Worm (Caenorhabditis elegans) whole organism, late embryonic: ENCODE data around the gene C38D4.10.

Source experiments
- C08G9.2 ChIP-seq: sonication (generic microtip); optimal IDR thresholded peaks from 2 replicates; lab custom pipeline; 2016; ENCODE audit warnings: mild to moderate bottlenecking, missing genetic modification characterization, moderate library complexity, missing compliant biosample characterization
- C38D4.7 ChIP-seq: fragments of 200-800 bp; sonication (Bioruptor generic); optimal IDR thresholded peaks from 2 replicates; lab custom pipeline; 2018; ENCODE audit warnings: mild to moderate bottlenecking, missing genetic modification characterization, moderate library complexity, missing compliant biosample characterization
- F13H6.1 ChIP-seq: sonication (generic microtip); optimal IDR thresholded peaks from 2 replicates; lab custom pipeline; 2016; ENCODE audit warnings: missing genetic modification characterization, missing compliant biosample characterization
- Y22D7AL.16 ChIP-seq: sonication (generic microtip); optimal IDR thresholded peaks from 2 replicates; lab custom pipeline; 2016; ENCODE audit warnings: missing genetic modification characterization, missing compliant biosample characterization
- ama-1 ChIP-seq: fragments of 150-350 bp; optimal IDR thresholded peaks from 2 replicates; lab custom pipeline; 2014
- ceh-14 ChIP-seq: sonication (generic microtip); optimal IDR thresholded peaks from 2 replicates; lab custom pipeline; 2016; ENCODE audit warnings: missing genotype, missing genetic modification characterization, missing compliant biosample characterization
- ceh-18 ChIP-seq: sonication (generic microtip); optimal IDR thresholded peaks from 2 replicates; lab custom pipeline; 2016; ENCODE audit warnings: missing genetic modification characterization, missing compliant biosample characterization
- ceh-2 ChIP-seq: sonication (generic microtip); optimal IDR thresholded peaks from 2 replicates; lab custom pipeline; 2016; ENCODE audit warnings: missing genotype, missing genetic modification characterization, missing compliant biosample characterization
- ceh-31 ChIP-seq: sonication (generic microtip); optimal IDR thresholded peaks from 2 replicates; lab custom pipeline; 2016; ENCODE audit warnings: missing genetic modification characterization, missing compliant biosample characterization
- ceh-34 ChIP-seq: sonication (generic microtip); optimal IDR thresholded peaks from 2 replicates; lab custom pipeline; 2016; ENCODE audit warnings: mild to moderate bottlenecking, missing genetic modification characterization, missing compliant biosample characterization
- ceh-48 ChIP-seq: sonication (generic microtip); optimal IDR thresholded peaks from 2 replicates; lab custom pipeline; 2016; ENCODE audit warnings: missing genetic modification characterization, inconsistent platforms, missing compliant biosample characterization
- che-1 ChIP-seq: sonication (generic microtip); optimal IDR thresholded peaks from 2 replicates; lab custom pipeline; 2016; ENCODE audit warnings: mild to moderate bottlenecking, missing genetic modification characterization, missing compliant biosample characterization
- dve-1 ChIP-seq: sonication (generic microtip); optimal IDR thresholded peaks from 2 replicates; lab custom pipeline; 2017; ENCODE audit warnings: antibody characterized with exemption, mild to moderate bottlenecking, missing genetic modification characterization, missing compliant biosample characterization
- elt-2 ChIP-seq: sonication (generic microtip); optimal IDR thresholded peaks from 2 replicates; lab custom pipeline; 2016; ENCODE audit warnings: missing genetic modification reagents, missing genetic modification characterization, missing compliant biosample characterization
- ets-4 ChIP-seq: sonication (generic microtip); optimal IDR thresholded peaks from 2 replicates; lab custom pipeline; 2016; ENCODE audit warnings: missing genetic modification characterization, missing compliant biosample characterization
- fkh-10 ChIP-seq: fragments of 150-350 bp; optimal IDR thresholded peaks from 2 replicates; lab custom pipeline; 2014; ENCODE audit warnings: missing biosample characterization, missing genetic modification reagents, missing genetic modification characterization
- fkh-6 ChIP-seq: sonication (generic microtip); optimal IDR thresholded peaks from 2 replicates; lab custom pipeline; 2016; ENCODE audit warnings: missing genetic modification characterization, missing compliant biosample characterization
- hlh-30 ChIP-seq: sonication (generic microtip); optimal IDR thresholded peaks from 2 replicates; lab custom pipeline; 2017; ENCODE audit warnings: antibody characterized with exemption, missing genetic modification characterization, missing compliant biosample characterization; ENCODE audit not compliant: insufficient read depth
- hlh-8 ChIP-seq: sonication (generic microtip); optimal IDR thresholded peaks from 2 replicates; lab custom pipeline; 2016; ENCODE audit warnings: missing genotype, missing genetic modification characterization, missing compliant biosample characterization
- mec-3 ChIP-seq: sonication (generic microtip); optimal IDR thresholded peaks from 2 replicates; lab custom pipeline; 2016; ENCODE audit warnings: borderline replicate concordance, missing genetic modification characterization, missing compliant biosample characterization
- nfya-1 ChIP-seq: sonication (generic microtip); optimal IDR thresholded peaks from 2 replicates; lab custom pipeline; 2017; ENCODE audit warnings: missing genetic modification characterization, mild to moderate bottlenecking, missing compliant biosample characterization, antibody characterized with exemption, moderate library complexity
- pag-3 ChIP-seq: sonication (generic microtip); optimal IDR thresholded peaks from 2 replicates; lab custom pipeline; 2016; ENCODE audit warnings: missing compliant biosample characterization, missing genetic modification characterization, borderline replicate concordance
- pat-9 ChIP-seq: fragments of 200-800 bp; sonication (Bioruptor generic); optimal IDR thresholded peaks from 2 replicates; lab custom pipeline; 2018; ENCODE audit warnings: mild to moderate bottlenecking, missing genetic modification characterization, moderate library complexity, missing compliant biosample characterization
- pax-1 ChIP-seq: fragments of 150-350 bp; optimal IDR thresholded peaks from 2 replicates; lab custom pipeline; 2014; ENCODE audit warnings: missing biosample characterization, missing genetic modification characterization
- pha-4 ChIP-seq: fragments of 150-350 bp; optimal IDR thresholded peaks from 2 replicates; lab custom pipeline; 2018; ENCODE audit warnings: missing biosample characterization, missing genetic modification reagents, missing genetic modification characterization
- ref-2 ChIP-seq: sonication (generic microtip); optimal IDR thresholded peaks from 2 replicates; lab custom pipeline; 2016; ENCODE audit warnings: missing genetic modification characterization, missing compliant biosample characterization
- rnt-1 ChIP-seq: sonication (generic microtip); optimal IDR thresholded peaks from 2 replicates; lab custom pipeline; 2016; ENCODE audit warnings: missing genetic modification characterization, missing compliant biosample characterization
- sox-2 ChIP-seq: fragments of 200-800 bp; sonication (Bioruptor generic); IDR thresholded peaks from 2 replicates; pipeline ENCODE4 v1.3.6; 2022; ENCODE audit warnings: missing genetic modification reagents, missing genetic modification characterization, missing compliant biosample characterization
- syd-9 ChIP-seq: sonication (generic microtip); optimal IDR thresholded peaks from 2 replicates; lab custom pipeline; 2016; ENCODE audit warnings: mild to moderate bottlenecking, missing genetic modification characterization, moderate library complexity, missing compliant biosample characterization
- tbx-2 ChIP-seq: sonication (generic microtip); optimal IDR thresholded peaks from 2 replicates; lab custom pipeline; 2016; ENCODE audit warnings: missing genetic modification characterization, missing compliant biosample characterization
- tbx-7 ChIP-seq: sonication (generic microtip); optimal IDR thresholded peaks from 2 replicates; lab custom pipeline; 2016; ENCODE audit warnings: missing genotype, missing genetic modification characterization, missing compliant biosample characterization
- unc-3 ChIP-seq, 2 experiments: fragments of 200-800 bp in 1 of 2; sonication (Bioruptor generic) in 1 of 2; sonication (generic microtip) in 1 of 2; conservative IDR thresholded peaks in 1 of 2; optimal IDR thresholded peaks in 1 of 2; 2 replicates each; pipeline versions ENCODE4 v1.3.6 to Lab custom; 2016 to 2022; ENCODE audit warnings: missing compliant biosample characterization in 2 of 2, missing genetic modification characterization in 2 of 2, missing genetic modification reagents in 1 of 2
- unc-42 ChIP-seq: sonication (generic microtip); optimal IDR thresholded peaks from 2 replicates; lab custom pipeline; 2016; ENCODE audit warnings: missing genotype, missing genetic modification characterization, missing compliant biosample characterization
- unc-55 ChIP-seq: sonication (generic microtip); optimal IDR thresholded peaks from 2 replicates; lab custom pipeline; 2017; ENCODE audit warnings: missing biosample characterization, missing genetic modification reagents, missing genetic modification characterization
- unc-86 ChIP-seq: sonication (generic microtip); optimal IDR thresholded peaks from 2 replicates; lab custom pipeline; 2016; ENCODE audit warnings: missing genetic modification characterization, missing compliant biosample characterization
- zip-5 ChIP-seq: sonication (generic microtip); optimal IDR thresholded peaks from 2 replicates; lab custom pipeline; 2016; ENCODE audit warnings: missing genetic modification characterization, missing compliant biosample characterization
- ztf-16 ChIP-seq: sonication (generic microtip); optimal IDR thresholded peaks from 2 replicates; lab custom pipeline; 2017; ENCODE audit warnings: missing genetic modification characterization, missing compliant biosample characterization

The C38D4.10 gene

DNA sequence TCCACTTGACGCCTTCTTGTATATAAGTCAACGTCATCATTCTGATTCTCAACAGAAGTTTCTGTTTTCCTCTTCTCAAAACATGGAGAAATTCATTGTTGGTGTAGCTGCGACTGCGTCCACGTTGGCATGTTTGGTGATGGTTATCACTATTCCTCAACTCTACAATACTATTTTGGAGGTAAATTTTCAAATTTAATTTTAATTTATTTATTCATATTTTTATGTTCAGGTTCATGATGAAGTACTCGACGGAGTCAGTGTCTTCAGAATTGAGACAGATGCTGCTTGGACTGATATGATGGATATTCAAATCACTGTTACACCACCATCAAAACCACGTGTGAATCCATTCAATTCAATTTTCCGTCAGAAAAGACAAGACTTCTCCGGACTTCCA lies 34.2 kb upstream of the C38D4.10 start, which contains the start of gene col-89:
col-89 (plus strand) TSS at position 19 of the 400 bp plus-strand sequence.
- TF ChIP-seq hlh-8 (no peak), unc-3 (GFP tag; conservative IDR thresholded peaks at IDR 0.05; lab: Robert Waterston, UW) (no peak), unc-3 (tag; optimal IDR thresholded peaks at IDR 0.05; lab: Kevin White, UChicago) (no peak)
- TF ChIP-seq, all 69 proteins: peak for 0

DNA sequence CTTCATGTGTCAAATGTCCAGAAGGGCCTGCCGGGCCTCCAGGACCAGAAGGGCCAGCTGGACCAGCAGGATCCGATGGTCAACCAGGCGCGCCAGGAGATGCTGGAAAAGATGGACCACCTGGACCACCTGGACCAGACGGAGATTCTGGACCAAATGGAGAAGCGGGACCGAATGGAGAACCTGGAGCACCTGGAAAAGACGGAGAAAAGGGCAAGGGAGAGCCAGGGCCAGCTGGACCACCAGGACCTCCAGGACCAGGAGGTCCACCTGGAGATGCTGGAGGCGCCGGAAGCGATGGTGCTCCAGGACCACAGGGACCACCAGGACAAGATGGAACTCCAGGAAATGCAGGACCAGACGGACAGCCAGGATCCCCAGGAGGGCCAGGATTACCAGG lies 33.7 kb upstream of the C38D4.10 start:
- TF ChIP-seq C08G9.2 (tag; lab: Kevin White, UChicago) (peak; percentile 22), ceh-31 (tag; lab: Kevin White, UChicago) (no peak)

DNA sequence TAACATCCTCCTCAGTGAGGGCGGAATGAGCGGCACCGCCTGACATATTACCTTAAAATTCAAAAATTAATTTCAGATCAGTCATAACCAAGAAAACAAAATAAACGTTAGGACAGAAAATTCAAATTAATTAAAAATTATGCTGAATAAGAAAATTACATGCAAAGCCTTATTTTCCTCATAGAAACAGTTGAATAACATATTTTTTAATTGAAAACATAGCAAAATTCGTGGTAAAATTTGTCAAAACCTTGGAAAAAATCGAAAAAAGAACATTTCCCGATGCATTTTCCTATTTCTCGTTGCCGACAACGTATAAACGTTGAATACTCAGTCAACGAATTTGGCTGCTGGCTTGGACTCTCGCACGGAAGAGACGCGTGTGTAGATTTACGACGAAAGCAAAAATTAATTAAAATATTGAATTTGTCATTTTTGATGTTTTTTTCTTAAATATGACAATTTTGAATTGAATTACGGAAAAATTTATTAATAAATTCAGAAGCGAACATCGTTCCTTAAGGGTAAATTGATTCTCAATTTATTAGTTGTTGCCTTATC lies 28.2 kb upstream of the C38D4.10 start, which contains the start of the genes rps-0 and rbg-3:
rps-0 (minus strand) TSS at position 51 of the 561 bp plus-strand sequence.
rbg-3 (plus strand) TSS at position 424 of the 561 bp plus-strand sequence.
- TF ChIP-seq unc-3 (GFP tag; conservative IDR thresholded peaks at IDR 0.05; lab: Robert Waterston, UW) (no peak), unc-3 (tag; optimal IDR thresholded peaks at IDR 0.05; lab: Kevin White, UChicago) (no peak), ceh-48 (tag; lab: Kevin White, UChicago) (peak; percentile 9), ceh-31 (tag; lab: Kevin White, UChicago) (peak; percentile 75), zip-5 (tag; lab: Kevin White, UChicago) (no peak), unc-55 (GFP tag; lab: Kevin White, UChicago) (peak; percentile 57), ama-1 (lab: Kevin White, UChicago) (no peak), mec-3 (no peak), pat-9 (tag; lab: Kevin White, UChicago) (no peak), ceh-2 (tag; lab: Kevin White, UChicago) (peak; percentile 1), ref-2 (peak; percentile 29), dve-1 (tag; lab: Kevin White, UChicago) (peak; percentile 67), F13H6.1 (tag; lab: Kevin White, UChicago) (no peak), ceh-18 (tag; lab: Kevin White, UChicago) (peak; percentile 68), elt-2 (tag; lab: Kevin White, UChicago) (peak; percentile 33), fkh-6 (tag; lab: Kevin White, UChicago) (no peak), rnt-1 (tag; lab: Kevin White, UChicago) (peak; percentile 21), C08G9.2 (tag; lab: Kevin White, UChicago) (no peak), fkh-10 (no peak), syd-9 (tag; lab: Kevin White, UChicago) (no peak), tbx-2 (peak; percentile 56), Y22D7AL.16 (no peak), nfya-1 (peak; percentile 87), pha-4 (no peak), sox-2 (GFP tag; lab: Robert Waterston, UW) (no peak), ceh-34 (tag; lab: Kevin White, UChicago) (peak; percentile 22), tbx-7 (tag; lab: Kevin White, UChicago) (peak; percentile 9), pag-3 (tag; lab: Kevin White, UChicago) (no peak), unc-42 (tag; lab: Kevin White, UChicago) (peak; percentile 96), ztf-16 (tag; lab: Kevin White, UChicago) (no peak), ets-4 (peak; percentile 70), C38D4.7 (no peak), hlh-30 (peak; percentile 19), ceh-14 (tag; lab: Kevin White, UChicago) (peak; percentile 70), che-1 (tag; lab: Kevin White, UChicago) (no peak), pax-1 (peak; percentile 92), unc-86 (tag; lab: Kevin White, UChicago) (peak; percentile 4)
